Fruit fly (Drosophila melanogaster): ENCODE results near the gene subdued.

subdued gene

DNA sequence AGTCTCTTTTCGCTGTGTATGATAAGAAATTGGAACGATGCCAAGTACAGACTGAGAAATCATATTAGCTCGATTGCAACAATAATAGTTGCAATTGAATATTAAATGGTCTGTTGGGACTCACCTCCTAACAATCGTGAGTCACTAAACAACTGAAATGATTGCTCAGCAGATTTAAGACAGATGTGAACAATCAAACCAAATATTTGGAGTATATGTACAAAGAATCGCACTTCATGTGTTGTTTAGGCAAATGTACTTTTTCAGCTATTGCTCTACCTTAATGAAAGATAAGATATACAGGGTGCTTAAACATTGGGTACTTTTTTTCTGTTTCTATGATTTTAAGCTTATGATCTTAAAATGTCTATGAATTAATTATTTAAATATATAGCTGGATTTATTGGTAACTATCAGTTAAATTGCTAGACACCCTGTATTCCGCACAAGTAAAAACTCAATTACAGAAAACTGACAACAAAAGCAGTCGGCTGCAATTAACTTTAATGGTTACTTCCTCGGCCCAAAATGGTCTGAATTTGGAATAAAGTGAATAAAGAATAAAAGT is 940 bp downstream of the subdued start (continued):
- TF ChIP-seq CG1647 (GFP tag; optimal IDR thresholded peaks at IDR 0.05) (peak; percentile 60), Spps (tag; optimal IDR thresholded peaks at IDR 0.05) (peak; percentile 81), CG2875 (GFP tag; optimal IDR thresholded peaks at IDR 0.05) (peak; percentile 76), CG17359 (tag; optimal IDR thresholded peaks at IDR 0.05) (peak; percentile 94), CG3726 (GFP tag; IDR thresholded peaks at IDR 0.05) (peak; percentile 80; the same call in 1 of the 3 replicates), stwl (tag; optimal IDR thresholded peaks at IDR 0.05) (peak; percentile 15), Tbp (GFP tag; optimal IDR thresholded peaks at IDR 0.05) (no peak), dimm (GFP tag; IDR thresholded peaks at IDR 0.05) (no peak), Trl (optimal IDR thresholded peaks at IDR 0.05) (no peak), Trl (GFP tag; optimal IDR thresholded peaks at IDR 0.05) (no peak), CG2678 (tag; optimal IDR thresholded peaks at IDR 0.05) (peak; percentile 95), gro (GFP tag; optimal IDR thresholded peaks at IDR 0.05) (peak; percentile 66), Hsf (GFP tag; optimal IDR thresholded peaks at IDR 0.05) (peak; percentile 73), CG17802 (tag; optimal IDR thresholded peaks at IDR 0.05) (peak; percentile 19), slbo (GFP tag; IDR thresholded peaks at IDR 0.05) (peak; percentile 84), D19B (GFP tag; optimal IDR thresholded peaks at IDR 0.05) (peak; percentile 62), Dbx (GFP tag; IDR thresholded peaks at IDR 0.05) (peak; percentile 86), br (optimal IDR thresholded peaks at IDR 0.05) (no peak), Ssrp (tag; optimal IDR thresholded peaks at IDR 0.05) (peak; percentile 83), CG8478 (optimal IDR thresholded peaks at IDR 0.05) (no peak), jigr1 (GFP tag; IDR thresholded peaks at IDR 0.05) (0 out of 3 replicates have a peak, but pooled peaks have one; percentile 42), Hand (GFP tag; optimal IDR thresholded peaks at IDR 0.05) (peak; percentile 83), Rx (GFP tag; IDR thresholded peaks at IDR 0.05) (peak; percentile 76), CG10209 (GFP tag; optimal IDR thresholded peaks at IDR 0.05) (peak; percentile 79), Rfx (GFP tag; IDR thresholded peaks at IDR 0.05) (peak; percentile 91), CG5180 (GFP tag; optimal IDR thresholded peaks at IDR 0.05) (peak; percentile 73), ranshi (GFP tag; IDR thresholded peaks at IDR 0.05) (peak; percentile 92), CG16863 (GFP tag; optimal IDR thresholded peaks at IDR 0.05) (no peak), tin (GFP tag; optimal IDR thresholded peaks at IDR 0.05) (peak; percentile 75), B-H1 (GFP tag; IDR thresholded peaks at IDR 0.05) (peak; percentile 78), CG8924 (tag; optimal IDR thresholded peaks at IDR 0.05) (peak; percentile 92), CG9817 (tag; optimal IDR thresholded peaks at IDR 0.05) (peak; percentile 80), Lim3 (GFP tag; IDR thresholded peaks at IDR 0.05) (0 out of 2 replicates have a peak, but pooled peaks have one; percentile 51), CG1024 (GFP tag; IDR thresholded peaks at IDR 0.05) (peak; percentile 54; the same call in 1 of the 2 replicates), dati (GFP tag; IDR thresholded peaks at IDR 0.05) (peak; percentile 80), eyg (GFP tag; optimal IDR thresholded peaks at IDR 0.05) (peak; percentile 57), sens (GFP tag) (peak; percentile 96), CG34422 (GFP tag; IDR thresholded peaks at IDR 0.05) (peak; percentile 91), MBD-R2 (GFP tag; IDR thresholded peaks at IDR 0.05) (peak; percentile 58; the same call in 1 of the 2 replicates), usp (GFP tag; optimal IDR thresholded peaks at IDR 0.05) (no peak), CG11723 (GFP tag; optimal IDR thresholded peaks at IDR 0.05) (peak; percentile 60), Sry-β (GFP tag; optimal IDR thresholded peaks at IDR 0.05) (no peak), CG17385 (GFP tag; optimal IDR thresholded peaks at IDR 0.05) (peak; percentile 76), yki (optimal IDR thresholded peaks at IDR 0.05) (no peak), ttk (GFP tag; IDR thresholded peaks at IDR 0.05) (peak; percentile 84), CG15696 (tag; optimal IDR thresholded peaks at IDR 0.05) (peak; percentile 66), HmgZ (tag; optimal IDR thresholded peaks at IDR 0.05) (peak; percentile 87), Sox100B (GFP tag; optimal IDR thresholded peaks at IDR 0.05) (peak; percentile 88), wdn (GFP tag; IDR thresholded peaks at IDR 0.05) (peak; percentile 85), CG15269 (tag; optimal IDR thresholded peaks at IDR 0.05) (peak; percentile 95), CG13123 (GFP tag; optimal IDR thresholded peaks at IDR 0.05) (peak; percentile 49), twi (tag; optimal IDR thresholded peaks at IDR 0.05) (peak; percentile 34), ems (GFP tag; optimal IDR thresholded peaks at IDR 0.05) (peak; percentile 65)

All from whole organism, embryonic.